Worm (Caenorhabditis elegans) whole organism, young adult: ENCODE measurements around the gene K07D4.6.

Source experiments
- B0019.2 ChIP-seq: fragments of 200-800 bp; sonication (Bioruptor generic); conservative IDR thresholded peaks from 2 replicates; pipeline ENCODE4 v1.3.6; 2022; ENCODE audit warnings: missing genetic modification reagents, missing genetic modification characterization, missing compliant biosample characterization
- B0336.3 ChIP-seq: fragments of 200-800 bp; sonication (Bioruptor generic); IDR thresholded peaks from 2 replicates; pipeline ENCODE4 v1.3.6; 2022; ENCODE audit warnings: missing genetic modification characterization, missing compliant biosample characterization
- C06A6.2 ChIP-seq: fragments of 200-800 bp; sonication (Bioruptor generic); conservative IDR thresholded peaks from 2 replicates; pipeline ENCODE4 v1.3.6; 2022; ENCODE audit warnings: missing genetic modification characterization, missing compliant biosample characterization
- F22D6.2 ChIP-seq: sonication (generic microtip); optimal IDR thresholded peaks from 2 replicates; lab custom pipeline; 2016; ENCODE audit warnings: mild to moderate bottlenecking, missing genetic modification characterization, missing compliant biosample characterization
- F52B5.7 ChIP-seq: sonication (generic microtip); optimal IDR thresholded peaks from 2 replicates; lab custom pipeline; 2016; ENCODE audit warnings: mild to moderate bottlenecking, missing genetic modification characterization, missing compliant biosample characterization
- K12H6.12 ChIP-seq: fragments of 200-800 bp; sonication (Bioruptor generic); optimal IDR thresholded peaks from 2 replicates; lab custom pipeline; 2018; ENCODE audit warnings: mild to moderate bottlenecking, missing genetic modification characterization, missing compliant biosample characterization
- Y53G8AR.9 ChIP-seq: fragments of 200-800 bp; sonication (Bioruptor generic); conservative IDR thresholded peaks from 2 replicates; pipeline ENCODE4 v1.3.6; 2022; ENCODE audit warnings: missing genetic modification reagents, missing genetic modification characterization, missing compliant biosample characterization
- Y56A3A.18 ChIP-seq: fragments of 200-800 bp; sonication (Bioruptor generic); IDR thresholded peaks from 2 replicates; pipeline ENCODE4 v1.3.6; 2022; ENCODE audit warnings: missing genetic modification reagents, missing genetic modification characterization, missing compliant biosample characterization
- ama-1 ChIP-seq, 3 experiments: fragments of 150-350 bp in 1 of 3; sonication (generic microtip) in 2 of 3; optimal IDR thresholded peaks; 2 replicates each; lab custom pipeline; 2014 to 2018; ENCODE audit warnings: missing biosample characterization in 2 of 3, missing genetic modification characterization in 2 of 3, missing genetic modification reagents in 2 of 3
- aptf-3 ChIP-seq: fragments of 200-800 bp; sonication (Bioruptor generic); IDR thresholded peaks from 2 replicates; pipeline ENCODE4 v1.3.6; 2022; ENCODE audit warnings: missing genetic modification characterization, missing compliant biosample characterization
- attf-3 ChIP-seq: fragments of 200-800 bp; sonication (Bioruptor generic); conservative IDR thresholded peaks from 2 replicates; pipeline ENCODE4 v1.3.6; 2022; ENCODE audit warnings: missing genetic modification reagents, missing genetic modification characterization, missing compliant biosample characterization
- cebp-1 ChIP-seq, 2 experiments: fragments of 200-800 bp in 1 of 2; sonication (Bioruptor generic) in 1 of 2; sonication (generic microtip) in 1 of 2; IDR thresholded peaks in 1 of 2; optimal IDR thresholded peaks in 1 of 2; 2 replicates each; pipeline versions ENCODE4 v1.3.6 to Lab custom; 2017 to 2022; ENCODE audit warnings: missing compliant biosample characterization in 2 of 2, missing genetic modification characterization in 2 of 2, mild to moderate bottlenecking in 1 of 2, missing genetic modification reagents in 1 of 2, moderate library complexity in 1 of 2
- cebp-2 ChIP-seq: fragments of 200-800 bp; sonication (Bioruptor generic); IDR thresholded peaks from 2 replicates; pipeline ENCODE4 v1.3.6; 2022; ENCODE audit warnings: missing genetic modification characterization, missing compliant biosample characterization
- ceh-100 ChIP-seq: fragments of 200-800 bp; sonication (Bioruptor generic); IDR thresholded peaks from 2 replicates; pipeline ENCODE4 v1.3.6; 2022; ENCODE audit warnings: missing genetic modification reagents, missing genetic modification characterization, missing compliant biosample characterization
- egl-18 ChIP-seq: fragments of 200-800 bp; sonication (Bioruptor generic); IDR thresholded peaks from 2 replicates; pipeline ENCODE4 v1.3.6; 2022; ENCODE audit warnings: missing genetic modification reagents, missing genetic modification characterization, missing compliant biosample characterization
- egrh-3 ChIP-seq: fragments of 200-800 bp; sonication (Bioruptor generic); IDR thresholded peaks from 2 replicates; pipeline ENCODE4 v1.3.6; 2022; ENCODE audit warnings: missing genetic modification reagents, missing genetic modification characterization, missing compliant biosample characterization
- ekl-4 ChIP-seq: fragments of 200-800 bp; sonication (Bioruptor generic); IDR thresholded peaks from 2 replicates; pipeline ENCODE4 v1.3.6; 2022; ENCODE audit warnings: missing genetic modification reagents, missing genetic modification characterization, missing compliant biosample characterization
- hmg-20 ChIP-seq: fragments of 200-800 bp; sonication (Bioruptor generic); IDR thresholded peaks from 2 replicates; pipeline ENCODE4 v1.3.6; 2022; ENCODE audit warnings: missing genetic modification reagents, missing genetic modification characterization, missing compliant biosample characterization
- let-526 ChIP-seq: fragments of 200-800 bp; sonication (Bioruptor generic); IDR thresholded peaks from 2 replicates; pipeline ENCODE4 v1.3.6; 2022; ENCODE audit warnings: missing genetic modification reagents, missing genetic modification characterization, missing compliant biosample characterization
- lin-35 ChIP-seq, 3 experiments: fragments of 150-350 bp in 2 of 3; sonication (generic microtip) in 1 of 3; optimal IDR thresholded peaks; 2 replicates each; lab custom pipeline; 2014 to 2018; ENCODE audit warnings: missing biosample characterization in 3 of 3, missing genetic modification characterization in 3 of 3, missing genetic modification reagents in 3 of 3
- lir-1 ChIP-seq: fragments of 200-800 bp; sonication (Bioruptor generic); conservative IDR thresholded peaks from 2 replicates; pipeline ENCODE4 v1.3.6; 2022; ENCODE audit warnings: missing genetic modification reagents, missing genetic modification characterization, missing compliant biosample characterization
- madf-10 ChIP-seq: sonication (generic microtip); optimal IDR thresholded peaks from 2 replicates; lab custom pipeline; 2016; ENCODE audit warnings: mild to moderate bottlenecking, missing genetic modification characterization, missing compliant biosample characterization
- madf-6 ChIP-seq: fragments of 200-800 bp; sonication (Bioruptor generic); IDR thresholded peaks from 2 replicates; pipeline ENCODE4 v1.3.6; 2022; ENCODE audit warnings: missing genetic modification reagents, missing genetic modification characterization, missing compliant biosample characterization
- nhr-179 ChIP-seq: sonication (generic microtip); optimal IDR thresholded peaks from 2 replicates; lab custom pipeline; 2016; ENCODE audit warnings: mild to moderate bottlenecking, missing genetic modification characterization, missing compliant biosample characterization
- nhr-80 ChIP-seq: sonication (generic microtip); optimal IDR thresholded peaks from 2 replicates; lab custom pipeline; 2016; ENCODE audit warnings: missing genetic modification characterization, missing compliant biosample characterization
- pha-4 ChIP-seq: fragments of 150-350 bp; sonication (generic microtip); optimal IDR thresholded peaks from 2 replicates; lab custom pipeline; 2014; ENCODE audit warnings: missing biosample characterization, missing genetic modification reagents, missing genetic modification characterization
- rcor-1 ChIP-seq: fragments of 200-800 bp; sonication (Bioruptor generic); IDR thresholded peaks from 2 replicates; pipeline ENCODE4 v1.3.6; 2022; ENCODE audit warnings: missing genetic modification reagents, missing genetic modification characterization, missing compliant biosample characterization
- repo-1 ChIP-seq: sonication (generic microtip); optimal IDR thresholded peaks from 2 replicates; lab custom pipeline; 2017; ENCODE audit warnings: mild to moderate bottlenecking, missing genetic modification characterization, missing compliant biosample characterization
- snpc-4 ChIP-seq, 5 experiments: fragments of 150-350 bp in 1 of 5; sonication (generic microtip) in 4 of 5; optimal IDR thresholded peaks; 2 replicates each; lab custom pipeline; 2014 to 2018; ENCODE audit warnings: missing genetic modification characterization in 5 of 5, missing biosample characterization in 3 of 5, antibody characterized with exemption in 2 of 5, mild to moderate bottlenecking in 2 of 5, missing compliant biosample characterization in 2 of 5, missing genotype in 2 of 5, moderate library complexity in 2 of 5, missing genetic modification reagents in 1 of 5
- tbx-9 ChIP-seq: sonication (generic microtip); optimal IDR thresholded peaks from 2 replicates; lab custom pipeline; 2016; ENCODE audit warnings: borderline replicate concordance, missing genetic modification characterization, inconsistent platforms, missing compliant biosample characterization
- tlf-1 ChIP-seq: fragments of 200-800 bp; sonication (Bioruptor generic); optimal IDR thresholded peaks from 2 replicates; lab custom pipeline; 2018; ENCODE audit warnings: mild to moderate bottlenecking, missing genetic modification characterization, missing compliant biosample characterization
- zfh-2 ChIP-seq: fragments of 200-800 bp; sonication (Bioruptor generic); conservative IDR thresholded peaks from 2 replicates; pipeline ENCODE4 v1.3.6; 2022; ENCODE audit warnings: missing genetic modification reagents, missing genetic modification characterization, missing compliant biosample characterization
- ztf-26 ChIP-seq: sonication (generic microtip); optimal IDR thresholded peaks from 2 replicates; lab custom pipeline; 2017; ENCODE audit warnings: missing genetic modification characterization, missing compliant biosample characterization
- ztf-28 ChIP-seq: fragments of 200-800 bp; sonication (Bioruptor generic); IDR thresholded peaks from 2 replicates; pipeline ENCODE4 v1.3.6; 2022; ENCODE audit warnings: missing genetic modification reagents, missing genetic modification characterization, missing compliant biosample characterization

K07D4.6 gene

DNA sequence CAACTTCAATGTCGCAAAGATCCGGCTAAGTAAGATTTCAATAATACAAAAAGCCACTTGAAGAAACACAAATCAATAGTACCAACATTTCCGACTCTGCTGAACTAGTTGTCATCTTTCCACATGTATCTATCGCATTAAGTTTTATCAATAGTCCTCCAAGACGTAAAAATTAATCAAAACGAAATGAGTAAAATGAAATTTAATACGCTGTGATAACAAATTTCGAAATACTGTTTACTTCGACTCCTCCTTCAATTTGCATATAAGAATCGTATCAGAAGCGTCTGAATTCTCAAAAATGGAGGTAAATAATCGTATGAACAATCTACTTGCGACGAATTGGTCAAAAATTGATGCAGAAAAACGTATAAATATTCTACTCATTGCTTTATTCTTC is 27.8 kb downstream of the K07D4.6 start:
- TF ChIP-seq lir-1 (GFP tag; lab: Robert Waterston, UW) (no peak), nhr-179 (no peak), ekl-4 (no peak), B0019.2 (GFP tag; lab: Robert Waterston, UW) (no peak), B0336.3 (GFP tag; lab: Robert Waterston, UW) (no peak), madf-10 (tag; lab: Kevin White, UChicago) (no peak), tlf-1 (GFP tag; lab: Kevin White, UChicago) (no peak)

DNA sequence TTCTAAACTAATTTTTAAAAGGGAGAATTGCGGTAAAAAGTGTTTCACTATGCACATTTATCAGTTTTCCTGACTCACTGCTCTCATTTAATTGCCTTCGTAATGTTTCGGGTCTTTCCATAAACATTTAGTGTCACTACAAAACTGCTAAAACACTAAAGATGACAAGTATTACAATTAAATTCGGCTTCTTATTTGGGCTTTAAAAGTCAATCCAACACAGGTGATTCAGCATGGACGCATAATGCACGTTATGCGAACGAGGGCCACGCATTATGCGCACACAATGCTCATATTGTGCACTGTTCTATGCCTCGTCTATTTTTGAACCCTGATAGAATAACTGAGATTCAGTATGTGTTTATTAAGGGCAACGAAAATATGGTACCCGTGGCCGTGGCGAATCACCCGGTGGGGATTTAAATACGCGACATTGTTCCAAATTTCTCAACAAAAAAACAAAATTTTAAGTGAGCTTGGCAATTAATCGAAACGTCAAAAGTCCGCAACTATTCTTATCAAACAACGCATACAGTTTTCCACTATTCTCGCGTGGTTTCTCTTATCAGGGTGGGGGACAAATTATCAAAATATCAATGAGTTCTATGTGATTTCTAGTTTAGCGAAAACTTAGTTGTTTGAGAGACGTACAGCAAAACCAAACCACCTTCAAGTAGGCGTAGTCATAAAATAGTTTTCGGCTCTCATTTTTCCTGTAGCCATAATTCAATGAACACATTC is 28.7 kb downstream of the K07D4.6 start, which contains the start of gene Y14H12A.2:
Gene Y14H12A.2, minus strand, starts transcription at position 51 of the 741 bp plus-strand sequence.
- TF ChIP-seq ceh-100 (GFP tag; lab: Robert Waterston, UW): no peak
- TF ChIP-seq C06A6.2 (GFP tag; lab: Robert Waterston, UW): no peak
- no peak for TF ChIP-seq cebp-2 (GFP tag; lab: Robert Waterston, UW)
- TF ChIP-seq rcor-1 (GFP tag; lab: Robert Waterston, UW): no peak
- TF ChIP-seq nhr-80 (tag; lab: Kevin White, UChicago): peak; percentile 80

ce11 chrII:3986906-3987305 is 31.6 kb downstream of the K07D4.6 start, which contains the start of gene K10G6.5:
Gene K10G6.5, plus strand, starts transcription at chrII:3987250.
- TF ChIP-seq lin-35 (GFP tag; optimal IDR thresholded peaks at IDR 0.05; lab: Kevin White, UChicago): no peak
- TF ChIP-seq nhr-80 (tag; lab: Kevin White, UChicago): peak; percentile 39

DNA sequence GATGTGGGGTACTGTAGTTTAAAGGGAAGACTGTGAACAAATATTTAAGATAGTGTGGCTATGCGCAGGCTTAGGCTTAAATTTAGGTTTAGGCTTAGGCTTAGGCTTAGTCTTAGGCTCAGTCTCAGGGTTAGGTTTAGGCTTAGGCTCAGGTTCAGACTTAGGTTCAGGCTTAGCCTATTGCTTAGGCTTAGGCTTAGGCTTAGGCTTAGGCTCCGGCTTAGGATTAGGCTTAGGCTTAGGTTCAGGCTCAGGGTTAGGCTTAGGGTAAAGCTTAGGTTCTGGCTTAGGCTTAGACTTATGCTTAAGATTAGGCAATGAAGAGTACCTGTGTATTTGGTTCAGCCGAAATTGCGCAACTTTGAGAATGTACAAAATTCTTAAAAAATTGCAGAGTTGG is 34.3 kb downstream of the K07D4.6 start:
- no peak for TF ChIP-seq aptf-3 (GFP tag; lab: Robert Waterston, UW)
- no peak for TF ChIP-seq ztf-28 (GFP tag; lab: Robert Waterston, UW)
- TF ChIP-seq snpc-4 (GFP tag; optimal IDR thresholded peaks at IDR 0.05; lab: Kevin White, UChicago): no peak
- TF ChIP-seq snpc-4 (tag; optimal IDR thresholded peaks at IDR 0.05; lab: Kevin White, UChicago): no peak
- TF ChIP-seq F22D6.2 (tag; lab: Kevin White, UChicago): no peak

ce11 chrII:3982313-3982712 is 36.2 kb downstream of the K07D4.6 start, which contains the start of gene lin-31:
Gene lin-31, plus strand, starts transcription at chrII:3982549.
- no peak for TF ChIP-seq ekl-4
- 0 out of 2 replicates have a peak, but pooled peaks have one; percentile 7 for TF ChIP-seq zfh-2 (GFP tag; lab: Robert Waterston, UW)
- TF ChIP-seq let-526: no peak

DNA sequence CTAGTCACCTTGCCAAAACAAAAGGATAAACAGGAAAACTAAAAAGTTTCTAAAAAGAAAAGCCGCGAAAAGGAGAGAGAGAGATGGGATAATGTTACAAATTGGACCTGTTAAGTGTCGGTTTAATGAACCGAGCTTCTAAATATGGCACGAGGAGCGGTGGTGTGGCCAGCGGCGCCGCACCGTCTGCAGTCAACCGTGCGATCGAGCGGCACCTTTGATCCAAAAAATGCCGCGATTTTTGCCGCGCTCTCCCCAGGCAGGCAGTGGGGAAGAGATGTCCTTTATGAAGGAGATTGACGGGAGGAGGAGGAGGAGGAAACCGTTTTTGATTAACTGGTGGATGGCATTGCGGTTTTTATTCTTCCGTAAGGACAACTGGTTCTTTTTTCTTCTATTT is 38.1 kb downstream of the K07D4.6 start:
- TF ChIP-seq zfh-2 (GFP tag; lab: Robert Waterston, UW): peak; percentile 55; the same call in 1 of the 2 replicates
- TF ChIP-seq egrh-3: peak; percentile 15; the same call in 1 of the 2 replicates
- no peak for TF ChIP-seq egl-18 (GFP tag; lab: Robert Waterston, UW)

DNA sequence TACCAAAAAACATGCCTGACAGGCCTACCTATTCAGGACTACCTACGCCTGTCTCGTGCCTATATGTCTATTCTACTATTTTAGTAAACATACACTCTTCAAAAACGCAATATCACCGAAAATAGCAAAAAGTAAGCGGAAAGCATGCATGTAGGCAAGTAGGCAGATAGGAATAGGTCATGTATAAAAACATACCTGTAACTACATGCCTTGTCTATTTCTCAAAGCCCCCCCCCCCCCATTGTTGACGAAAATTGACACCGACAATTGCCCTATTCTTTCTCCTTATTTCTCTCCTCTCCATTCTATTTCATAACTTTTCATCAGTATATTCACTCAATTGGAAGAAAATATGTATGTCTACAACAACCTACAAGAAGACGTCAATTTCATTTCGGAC is 40.3 kb downstream of the K07D4.6 start:
- TF ChIP-seq repo-1 (tag; lab: Kevin White, UChicago) (no peak), cebp-1 (GFP tag; IDR thresholded peaks at IDR 0.05; lab: Robert Waterston, UW) (no peak), cebp-1 (tag; optimal IDR thresholded peaks at IDR 0.05; lab: Kevin White, UChicago) (no peak), F52B5.7 (tag; lab: Kevin White, UChicago) (no peak), ztf-28 (GFP tag; lab: Robert Waterston, UW) (no peak), ama-1 (optimal IDR thresholded peaks at IDR 0.05; lab: Kevin White, UChicago) (no peak), ama-1 (GFP tag; optimal IDR thresholded peaks at IDR 0.05; lab: Kevin White, UChicago) (no peak), hmg-20 (GFP tag; lab: Robert Waterston, UW) (no peak), ztf-26 (no peak), K12H6.12 (tag; lab: Kevin White, UChicago) (no peak), pha-4 (tag; lab: Kevin White, UChicago) (no peak), Y53G8AR.9 (GFP tag; lab: Robert Waterston, UW) (no peak), ekl-4 (no peak), B0019.2 (GFP tag; lab: Robert Waterston, UW) (no peak), tbx-9 (tag; lab: Kevin White, UChicago) (no peak), attf-3 (no peak), madf-6 (no peak), Y56A3A.18 (GFP tag; lab: Robert Waterston, UW) (no peak)
